Worm (Caenorhabditis elegans): Measurements from ENCODE around the gene ugt-11.

- no peak for TF ChIP-seq ama-1 (optimal IDR thresholded peaks at IDR 0.05)
- no peak for TF ChIP-seq ets-7 (tag; optimal IDR thresholded peaks at IDR 0.05)
- TF ChIP-seq flt-1 (GFP tag; IDR thresholded peaks at IDR 0.05): no peak
- no peak for TF ChIP-seq ceh-36 (tag; optimal IDR thresholded peaks at IDR 0.05)
- TF ChIP-seq ceh-13 (GFP tag; optimal IDR thresholded peaks at IDR 0.05): no peak
Observed at ce11 chrV:4929842-4930241, 35.0 kb upstream of the ugt-11 start, which contains the start of gene str-205.
